Fruit fly (Drosophila melanogaster): ENCODE measurements around the gene CG42788.

DNA sequence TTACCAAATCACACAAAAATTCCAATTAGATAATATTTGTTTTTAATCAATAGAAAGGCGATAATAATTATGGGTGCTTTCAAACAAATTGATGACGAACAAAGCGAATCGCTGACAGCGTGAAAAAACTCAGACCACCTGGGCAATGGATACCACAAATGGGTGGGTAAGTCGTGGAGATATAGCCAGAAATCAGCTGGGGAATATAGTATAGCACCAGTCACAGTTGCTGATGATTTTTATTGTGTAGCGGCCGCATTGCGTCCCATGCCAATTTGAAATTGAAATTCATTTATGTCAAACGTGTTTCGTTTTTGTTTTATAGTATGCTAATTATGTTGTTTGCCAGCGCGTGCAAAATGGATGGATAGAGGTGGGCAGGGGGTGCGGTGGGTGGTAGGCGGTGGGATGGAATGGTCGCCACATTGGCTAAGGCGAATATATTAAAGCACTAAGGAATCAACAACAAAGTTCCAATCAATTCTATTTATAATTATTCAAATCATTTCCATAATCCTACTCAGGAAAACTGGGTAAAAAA is 48.0 kb downstream of the CG42788 start:
- TF ChIP-seq Myc (optimal IDR thresholded peaks at IDR 0.05) (no peak), psq (optimal IDR thresholded peaks at IDR 0.05) (no peak), Sin3A (optimal IDR thresholded peaks at IDR 0.05) (no peak), h (optimal IDR thresholded peaks at IDR 0.05) (no peak), ttk (optimal IDR thresholded peaks at IDR 0.05) (no peak), insv (optimal IDR thresholded peaks at IDR 0.05) (no peak)
